Worm (Caenorhabditis elegans): ENCODE measurements around the gene eif-2Bdelta.

DNA sequence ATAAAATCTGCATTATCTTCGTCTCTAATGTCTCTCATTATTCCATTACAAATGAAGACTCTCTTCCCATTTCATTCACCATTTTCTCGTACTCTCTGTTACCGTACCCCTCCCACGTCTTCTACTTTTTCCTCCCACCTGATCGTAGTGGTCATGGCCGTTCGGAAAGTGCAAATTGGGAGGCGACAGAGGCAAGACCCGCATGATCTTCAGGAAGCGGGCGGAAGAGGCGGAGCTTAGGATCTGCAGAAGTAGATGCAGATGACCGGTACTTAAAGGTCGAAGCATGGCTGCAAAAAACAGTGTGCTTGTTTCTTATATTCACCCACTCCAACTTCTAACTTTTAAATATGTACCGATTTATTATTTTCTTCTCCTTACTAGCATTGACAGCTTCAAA, 35.8 kb upstream of the eif-2Bdelta start, which contains the start of gene nas-3:
- no peak for TF ChIP-seq rnt-1 (tag; optimal IDR thresholded peaks at IDR 0.05)
- no peak for TF ChIP-seq C38D4.7 (GFP tag; optimal IDR thresholded peaks at IDR 0.05)
- TF ChIP-seq elt-2 (tag; optimal IDR thresholded peaks at IDR 0.05) = no peak
- TF ChIP-seq sox-4 (tag; optimal IDR thresholded peaks at IDR 0.05) = no peak
- TF ChIP-seq tbx-2 (tag; optimal IDR thresholded peaks at IDR 0.05) = no peak
- no peak for TF ChIP-seq fax-1 (tag; optimal IDR thresholded peaks at IDR 0.05)
- TF ChIP-seq nhr-11 (tag; optimal IDR thresholded peaks at IDR 0.05) = no peak
- no peak for TF ChIP-seq ttx-3 (tag; optimal IDR thresholded peaks at IDR 0.05)
- TF ChIP-seq unc-86 (tag; optimal IDR thresholded peaks at IDR 0.05) = no peak
- no peak for TF ChIP-seq sox-2 (GFP tag; IDR thresholded peaks at IDR 0.05)
- TF ChIP-seq ceh-9 (tag; optimal IDR thresholded peaks at IDR 0.05) = no peak
- TF ChIP-seq hlh-8 (tag; optimal IDR thresholded peaks at IDR 0.05) = no peak
- no peak for TF ChIP-seq ceh-2 (tag; optimal IDR thresholded peaks at IDR 0.05)
- no peak for TF ChIP-seq pha-4 (tag; optimal IDR thresholded peaks at IDR 0.05)

Measured in whole organism, late embryonic.